Fruit fly (Drosophila melanogaster): ENCODE measurements around the gene Syx7.

The Syx7 gene

DNA sequence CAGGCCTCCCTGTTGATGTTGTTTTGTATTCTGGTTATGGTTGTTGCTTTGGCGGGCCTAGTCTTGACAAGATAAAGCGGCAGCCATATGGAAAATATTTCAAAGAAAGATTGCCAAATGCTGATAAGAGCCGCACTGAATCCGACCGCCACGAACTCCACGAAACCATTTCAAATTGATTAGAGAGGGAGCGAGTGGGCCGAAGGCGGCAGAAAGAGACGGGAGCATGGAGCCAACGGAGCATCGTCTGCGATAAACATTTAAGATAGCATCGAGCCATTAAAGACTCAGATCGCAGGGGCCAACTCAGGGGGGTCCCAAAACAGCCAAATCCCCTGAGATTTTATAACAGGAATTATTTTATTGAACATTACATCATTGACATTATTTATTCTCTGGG lies 45.4 kb upstream of the Syx7 start (continued):
- no peak for TF ChIP-seq CG6272 (GFP tag; IDR thresholded peaks at IDR 0.05)
- no peak for TF ChIP-seq Dek (tag; optimal IDR thresholded peaks at IDR 0.05)
- peak; percentile 31; the same call in 1 of the 2 replicates for TF ChIP-seq CG9932 (GFP tag; IDR thresholded peaks at IDR 0.05)
- 0 out of 2 replicates have a peak, but pooled peaks have one; percentile 10 for TF ChIP-seq slbo (GFP tag; IDR thresholded peaks at IDR 0.05)
- no peak for TF ChIP-seq tap (tag; optimal IDR thresholded peaks at IDR 0.05)
- TF ChIP-seq Scr (GFP tag; IDR thresholded peaks at IDR 0.05; ENCODE audit: partially characterized antibody): no peak
- peak; percentile 28 for TF ChIP-seq sens (GFP tag)
- no peak for TF ChIP-seq CG13894 (tag; optimal IDR thresholded peaks at IDR 0.05)
- TF ChIP-seq crol (GFP tag; IDR thresholded peaks at IDR 0.05): no peak
- peak; percentile 32 for TF ChIP-seq sd (tag; optimal IDR thresholded peaks at IDR 0.05)
- TF ChIP-seq zfh1 (GFP tag; IDR thresholded peaks at IDR 0.05): no peak
- TF ChIP-seq sens-2 (GFP tag; IDR thresholded peaks at IDR 0.05): no peak
- TF ChIP-seq CG3407 (GFP tag; optimal IDR thresholded peaks at IDR 0.05): no peak
- no peak for TF ChIP-seq org-1 (GFP tag; optimal IDR thresholded peaks at IDR 0.05)
- TF ChIP-seq CG8924 (tag; optimal IDR thresholded peaks at IDR 0.05): no peak
- no peak for TF ChIP-seq CG30020 (tag; optimal IDR thresholded peaks at IDR 0.05)
- no peak for TF ChIP-seq CG16779 (GFP tag; IDR thresholded peaks at IDR 0.05)
- TF ChIP-seq prd (optimal IDR thresholded peaks at IDR 0.05): no peak
- no peak for TF ChIP-seq prd (GFP tag; IDR thresholded peaks at IDR 0.05)
- TF ChIP-seq chinmo (GFP tag; IDR thresholded peaks at IDR 0.05; ENCODE audit: partially characterized antibody): 0 out of 4 replicates have a peak, but pooled peaks have one; percentile 47
- no peak for TF ChIP-seq Fer3 (tag; optimal IDR thresholded peaks at IDR 0.05)
- no peak for TF ChIP-seq E2f1 (GFP tag; IDR thresholded peaks at IDR 0.05)
- TF ChIP-seq CG8359 (GFP tag; optimal IDR thresholded peaks at IDR 0.05; ENCODE audit: borderline replicate concordance): no peak
- no peak for TF ChIP-seq CG10147 (GFP tag; optimal IDR thresholded peaks at IDR 0.05)
- no peak for TF ChIP-seq HLHmδ (GFP tag; optimal IDR thresholded peaks at IDR 0.05)
- TF ChIP-seq disco-r (GFP tag; optimal IDR thresholded peaks at IDR 0.05): no peak
- TF ChIP-seq CG14441 (GFP tag; IDR thresholded peaks at IDR 0.05): 0 out of 2 replicates have a peak, but pooled peaks have one; percentile 27
- peak; percentile 56 for TF ChIP-seq grn (GFP tag; optimal IDR thresholded peaks at IDR 0.05)
- TF ChIP-seq Sox102F (GFP tag; optimal IDR thresholded peaks at IDR 0.05): peak; percentile 12
- no peak for TF ChIP-seq Oli (tag; optimal IDR thresholded peaks at IDR 0.05)
- peak; percentile 23 for TF ChIP-seq exex (tag; optimal IDR thresholded peaks at IDR 0.05)
- TF ChIP-seq gt (GFP tag; IDR thresholded peaks at IDR 0.05): no peak
- peak; percentile 21 for TF ChIP-seq Ets65A (GFP tag)

DNA sequence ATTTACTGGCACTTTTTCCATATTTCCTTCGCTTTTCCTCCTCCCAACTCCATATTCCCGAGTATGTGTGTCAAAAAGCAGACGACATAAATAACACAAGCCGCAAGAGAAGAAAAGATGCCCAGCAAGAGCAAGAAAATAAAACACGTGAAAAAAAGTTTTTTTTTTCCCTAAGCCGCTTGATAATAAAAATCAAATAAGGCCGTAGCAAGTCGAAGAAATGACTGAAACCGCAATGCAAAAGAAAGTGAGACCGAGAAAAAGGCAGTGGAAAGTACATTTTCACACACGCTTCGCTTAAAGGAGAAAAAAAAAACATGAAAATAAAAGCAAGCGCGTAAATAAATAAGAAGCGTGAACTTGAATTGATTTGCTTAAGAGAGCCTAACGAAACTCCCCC lies 43.1 kb upstream of the Syx7 start:
- TF ChIP-seq Ets65A (GFP tag) (peak; percentile 90), Dll (GFP tag; IDR thresholded peaks at IDR 0.05; ENCODE audit: partially characterized antibody) (no peak), eve (GFP tag; optimal IDR thresholded peaks at IDR 0.05) (peak in 1 of 2 experiments; percentile 47), Dip2 (GFP tag; IDR thresholded peaks at IDR 0.05) (no peak)

DNA sequence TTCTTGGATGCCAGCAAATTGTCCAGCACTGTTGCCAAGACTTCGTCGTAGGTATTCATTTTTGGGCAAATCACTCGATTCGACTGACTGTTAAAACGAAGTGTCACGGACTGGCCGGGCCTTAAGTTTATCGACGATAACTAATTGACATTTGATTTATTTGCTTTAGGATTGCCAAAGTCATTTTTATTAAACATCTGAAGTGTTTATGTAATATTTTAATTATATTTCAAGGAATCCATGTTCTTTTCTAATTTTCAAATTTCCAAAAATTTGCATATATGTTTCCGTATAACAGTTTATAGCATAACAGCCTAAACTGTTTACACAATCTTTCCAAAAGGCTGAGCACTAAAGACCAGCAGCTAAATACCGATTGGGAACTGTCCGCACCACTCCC lies 39.0 kb upstream of the Syx7 start, which contains the start of gene sa:
Gene sa, minus strand, starts transcription at position 101 of the 400 bp plus-strand sequence.
- TF ChIP-seq ken (GFP tag; IDR thresholded peaks at IDR 0.05) (no peak), trh (GFP tag; optimal IDR thresholded peaks at IDR 0.05) (no peak), CG1832 (GFP tag; optimal IDR thresholded peaks at IDR 0.05) (no peak), salm (tag; optimal IDR thresholded peaks at IDR 0.05) (no peak), nmo (GFP tag; optimal IDR thresholded peaks at IDR 0.05) (no peak)
